Worm (Caenorhabditis elegans) whole organism, L1 larva: ENCODE measurements around the gene C27D8.1.
A peak's percentile ranks its signal among the peaks of the same experiment; 100 is the strongest.

ENCODE experiments used
- C04F5.9 ChIP-seq: sonication (generic microtip); optimal IDR thresholded peaks from 2 replicates; lab custom pipeline; 2016; ENCODE audit warnings: missing genetic modification characterization, missing compliant biosample characterization
- C16A3.4 ChIP-seq: fragments of 150-350 bp; optimal IDR thresholded peaks from 2 replicates; lab custom pipeline; 2014; ENCODE audit warnings: missing biosample characterization, missing genetic modification characterization
- C34B4.2 ChIP-seq: sonication (generic microtip); optimal IDR thresholded peaks from 2 replicates; lab custom pipeline; 2017; ENCODE audit warnings: mild to moderate bottlenecking, missing genetic modification characterization, missing compliant biosample characterization
- F16B12.6 ChIP-seq: fragments of 150-350 bp; optimal IDR thresholded peaks from 2 replicates; lab custom pipeline; 2014; ENCODE audit warnings: missing biosample characterization, missing genetic modification characterization
- Y116A8C.19 ChIP-seq: sonication (generic microtip); optimal IDR thresholded peaks from 2 replicates; lab custom pipeline; 2016; ENCODE audit warnings: missing compliant biosample characterization, missing genetic modification characterization, borderline replicate concordance
- alr-1 ChIP-seq: fragments of 200-800 bp; sonication (Bioruptor generic); optimal IDR thresholded peaks from 2 replicates; lab custom pipeline; 2018; ENCODE audit warnings: borderline replicate concordance, mild to moderate bottlenecking, missing genetic modification characterization, missing compliant biosample characterization
- aly-2 ChIP-seq: fragments of 150-350 bp; optimal IDR thresholded peaks from 2 replicates; lab custom pipeline; 2014; ENCODE audit warnings: missing biosample characterization, missing genetic modification characterization
- ama-1 ChIP-seq: fragments of 150-350 bp; optimal IDR thresholded peaks from 2 replicates; lab custom pipeline; 2014
- blmp-1 ChIP-seq: fragments of 150-350 bp; optimal IDR thresholded peaks from 2 replicates; lab custom pipeline; 2014; ENCODE audit warnings: missing biosample characterization, missing genetic modification characterization
- ceh-63 ChIP-seq: fragments of 200-800 bp; sonication (Bioruptor generic); optimal IDR thresholded peaks from 2 replicates; lab custom pipeline; 2018; ENCODE audit warnings: mild to moderate bottlenecking, missing genetic modification characterization, missing compliant biosample characterization
- ceh-88 ChIP-seq: fragments of 200-800 bp; sonication (Bioruptor generic); IDR thresholded peaks from 2 replicates; pipeline ENCODE4 v1.3.6; 2022; ENCODE audit warnings: missing genetic modification characterization, missing compliant biosample characterization
- ceh-90 ChIP-seq: sonication (generic microtip); optimal IDR thresholded peaks from 2 replicates; lab custom pipeline; 2016; ENCODE audit warnings: missing genetic modification characterization, missing compliant biosample characterization
- ces-1 ChIP-seq: fragments of 150-350 bp; optimal IDR thresholded peaks from 2 replicates; lab custom pipeline; 2014; ENCODE audit warnings: missing biosample characterization, missing genetic modification reagents, missing genetic modification characterization
- dpl-1 ChIP-seq, 3 experiments: fragments of 150-350 bp in 2 of 3; sonication (generic microtip) in 1 of 3; optimal IDR thresholded peaks; 2 replicates each; lab custom pipeline; 2014 to 2017; ENCODE audit warnings: missing biosample characterization in 3 of 3, missing genetic modification characterization in 3 of 3, missing genetic modification reagents in 3 of 3
- dsc-1 ChIP-seq: sonication (generic microtip); optimal IDR thresholded peaks from 2 replicates; lab custom pipeline; 2016; ENCODE audit warnings: mild to moderate bottlenecking, missing genetic modification characterization, missing compliant biosample characterization
- egl-13 ChIP-seq: sonication (generic microtip); optimal IDR thresholded peaks from 2 replicates; lab custom pipeline; 2016; ENCODE audit warnings: missing genotype, missing genetic modification reagents, missing genetic modification characterization, missing compliant biosample characterization
- elt-2 ChIP-seq: sonication (generic microtip); optimal IDR thresholded peaks from 2 replicates; lab custom pipeline; 2016; ENCODE audit warnings: missing genetic modification characterization, mild to moderate bottlenecking, inconsistent platforms, missing compliant biosample characterization, missing genetic modification reagents
- ets-5 ChIP-seq: fragments of 200-800 bp; sonication (Bioruptor generic); IDR thresholded peaks from 2 replicates; pipeline ENCODE4 v1.3.6; 2022; ENCODE audit warnings: missing genetic modification characterization, missing compliant biosample characterization
- fkh-10 ChIP-seq: sonication (generic microtip); optimal IDR thresholded peaks from 2 replicates; lab custom pipeline; 2017; ENCODE audit warnings: missing biosample characterization, missing genetic modification reagents, missing genetic modification characterization
- fos-1 ChIP-seq: fragments of 150-350 bp; optimal IDR thresholded peaks from 2 replicates; lab custom pipeline; 2014; ENCODE audit warnings: missing biosample characterization, missing genetic modification characterization
- grh-1 ChIP-seq: fragments of 200-800 bp; sonication (Bioruptor generic); IDR thresholded peaks from 2 replicates; pipeline ENCODE4 v1.3.6; 2022; ENCODE audit warnings: missing genetic modification reagents, missing genetic modification characterization, missing compliant biosample characterization
- hlh-17 ChIP-seq: fragments of 200-800 bp; sonication (Bioruptor generic); optimal IDR thresholded peaks from 2 replicates; lab custom pipeline; 2018; ENCODE audit warnings: missing genetic modification characterization, mild to moderate bottlenecking, missing compliant biosample characterization, moderate library complexity, borderline replicate concordance
- hlh-4 ChIP-seq: sonication (generic microtip); optimal IDR thresholded peaks from 2 replicates; lab custom pipeline; 2016; ENCODE audit warnings: mild to moderate bottlenecking, missing genetic modification characterization, missing compliant biosample characterization
- irx-1 ChIP-seq: sonication (generic microtip); optimal IDR thresholded peaks from 2 replicates; lab custom pipeline; 2016; ENCODE audit warnings: missing genetic modification characterization, missing compliant biosample characterization
- isw-1 ChIP-seq: fragments of 200-800 bp; sonication (Bioruptor generic); IDR thresholded peaks from 2 replicates; pipeline ENCODE4 v1.3.6; 2022; ENCODE audit warnings: missing genetic modification characterization, missing compliant biosample characterization
- lin-13 ChIP-seq: fragments of 150-350 bp; optimal IDR thresholded peaks from 2 replicates; lab custom pipeline; 2014; ENCODE audit warnings: missing biosample characterization, missing genetic modification reagents, missing genetic modification characterization
- lin-14 ChIP-seq: fragments of 200-800 bp; sonication (Bioruptor generic); optimal IDR thresholded peaks from 2 replicates; lab custom pipeline; 2018; ENCODE audit warnings: mild to moderate bottlenecking, missing genetic modification characterization, moderate library complexity, missing compliant biosample characterization
- lin-15B ChIP-seq: fragments of 150-350 bp; sonication (generic microtip); optimal IDR thresholded peaks from 3 replicates; lab custom pipeline; 2014; ENCODE audit warnings: missing biosample characterization, missing genetic modification characterization
- mab-9 ChIP-seq: fragments of 200-800 bp; sonication (Bioruptor generic); IDR thresholded peaks from 2 replicates; pipeline ENCODE4 v1.3.6; 2022; ENCODE audit warnings: missing genetic modification reagents, missing genetic modification characterization, missing compliant biosample characterization
- mdl-1 ChIP-seq, 2 experiments: fragments of 150-350 bp; optimal IDR thresholded peaks; 2 replicates each; lab custom pipeline; 2014 to 2017; ENCODE audit warnings: missing biosample characterization in 2 of 2, missing genetic modification characterization in 2 of 2, inconsistent platforms in 1 of 2
- mef-2 ChIP-seq: fragments of 150-350 bp; optimal IDR thresholded peaks from 2 replicates; lab custom pipeline; 2014; ENCODE audit warnings: missing biosample characterization, missing genetic modification characterization
- nhr-11 ChIP-seq: fragments of 150-350 bp; optimal IDR thresholded peaks from 2 replicates; lab custom pipeline; 2014; ENCODE audit warnings: missing biosample characterization, missing genetic modification characterization
- nhr-12 ChIP-seq: sonication (generic microtip); optimal IDR thresholded peaks from 2 replicates; lab custom pipeline; 2017; ENCODE audit warnings: missing biosample characterization, missing genetic modification characterization
- nhr-19 ChIP-seq: fragments of 200-800 bp; sonication (Bioruptor generic); conservative IDR thresholded peaks from 2 replicates; pipeline ENCODE4 v1.3.6; 2022; ENCODE audit warnings: missing genetic modification characterization, missing compliant biosample characterization
- nhr-237 ChIP-seq: fragments of 150-350 bp; optimal IDR thresholded peaks from 2 replicates; lab custom pipeline; 2014; ENCODE audit warnings: missing biosample characterization, missing genetic modification characterization
- nhr-47 ChIP-seq: sonication (generic microtip); optimal IDR thresholded peaks from 2 replicates; lab custom pipeline; 2016; ENCODE audit warnings: mild to moderate bottlenecking, missing genetic modification characterization, moderate library complexity, missing compliant biosample characterization
- nhr-71 ChIP-seq: sonication (generic microtip); optimal IDR thresholded peaks from 2 replicates; lab custom pipeline; 2016; ENCODE audit warnings: mild to moderate bottlenecking, missing genetic modification characterization, moderate library complexity, missing compliant biosample characterization
- nhr-90 ChIP-seq: sonication (generic microtip); optimal IDR thresholded peaks from 2 replicates; lab custom pipeline; 2016; ENCODE audit warnings: mild to moderate bottlenecking, missing genetic modification characterization, missing compliant biosample characterization; ENCODE audit not compliant: poor library complexity
- pag-3 ChIP-seq: sonication (generic microtip); optimal IDR thresholded peaks from 2 replicates; lab custom pipeline; 2017; ENCODE audit warnings: missing genetic modification characterization, mild to moderate bottlenecking, missing compliant biosample characterization, antibody characterized with exemption, borderline replicate concordance; ENCODE audit not compliant: insufficient read depth
- rnt-1 ChIP-seq: sonication (generic microtip); optimal IDR thresholded peaks from 2 replicates; lab custom pipeline; 2016; ENCODE audit warnings: mild to moderate bottlenecking, missing genetic modification characterization, moderate library complexity, missing compliant biosample characterization
- skn-1 ChIP-seq: fragments of 150-350 bp; optimal IDR thresholded peaks from 2 replicates; lab custom pipeline; 2014; ENCODE audit warnings: missing biosample characterization, missing genetic modification characterization
- snpc-4 ChIP-seq: fragments of 150-350 bp; optimal IDR thresholded peaks from 2 replicates; lab custom pipeline; 2014; ENCODE audit warnings: missing biosample characterization, missing genetic modification characterization
- snu-23 ChIP-seq: sonication (generic microtip); optimal IDR thresholded peaks from 2 replicates; lab custom pipeline; 2016; ENCODE audit warnings: missing genetic modification characterization, missing compliant biosample characterization
- sptf-1 ChIP-seq: fragments of 150-350 bp; optimal IDR thresholded peaks from 2 replicates; lab custom pipeline; 2014; ENCODE audit warnings: missing biosample characterization, missing genetic modification characterization
- tbx-2 ChIP-seq: sonication (generic microtip); optimal IDR thresholded peaks from 2 replicates; lab custom pipeline; 2016; ENCODE audit warnings: missing genetic modification characterization, missing compliant biosample characterization
- unc-130 ChIP-seq: fragments of 150-350 bp; optimal IDR thresholded peaks from 2 replicates; lab custom pipeline; 2017; ENCODE audit warnings: missing biosample characterization, missing genetic modification characterization, inconsistent platforms
- unc-62 ChIP-seq: fragments of 150-350 bp; optimal IDR thresholded peaks from 2 replicates; lab custom pipeline; 2014; ENCODE audit warnings: missing biosample characterization, missing genetic modification reagents, missing genetic modification characterization
- unc-86 ChIP-seq: sonication (generic microtip); optimal IDR thresholded peaks from 2 replicates; lab custom pipeline; 2016; ENCODE audit warnings: missing genetic modification characterization, missing compliant biosample characterization
- unc-98 ChIP-seq: fragments of 200-800 bp; sonication (Bioruptor generic); IDR thresholded peaks from 2 replicates; pipeline ENCODE4 v1.3.6; 2022; ENCODE audit warnings: missing genetic modification characterization, missing compliant biosample characterization
- vab-15 ChIP-seq: sonication (generic microtip); optimal IDR thresholded peaks from 2 replicates; lab custom pipeline; 2017; ENCODE audit warnings: missing genotype, mild to moderate bottlenecking, missing genetic modification characterization, missing compliant biosample characterization
- xbp-1 ChIP-seq: sonication (generic microtip); optimal IDR thresholded peaks from 2 replicates; lab custom pipeline; 2016; ENCODE audit warnings: missing genetic modification characterization, missing compliant biosample characterization
- zag-1 ChIP-seq: fragments of 150-350 bp; optimal IDR thresholded peaks from 2 replicates; lab custom pipeline; 2014; ENCODE audit warnings: missing biosample characterization, missing genetic modification characterization
- zip-4 ChIP-seq: fragments of 200-800 bp; sonication (Bioruptor generic); optimal IDR thresholded peaks from 2 replicates; lab custom pipeline; 2018; ENCODE audit warnings: mild to moderate bottlenecking, missing genetic modification characterization, moderate library complexity, missing compliant biosample characterization

Gene C27D8.1

DNA sequence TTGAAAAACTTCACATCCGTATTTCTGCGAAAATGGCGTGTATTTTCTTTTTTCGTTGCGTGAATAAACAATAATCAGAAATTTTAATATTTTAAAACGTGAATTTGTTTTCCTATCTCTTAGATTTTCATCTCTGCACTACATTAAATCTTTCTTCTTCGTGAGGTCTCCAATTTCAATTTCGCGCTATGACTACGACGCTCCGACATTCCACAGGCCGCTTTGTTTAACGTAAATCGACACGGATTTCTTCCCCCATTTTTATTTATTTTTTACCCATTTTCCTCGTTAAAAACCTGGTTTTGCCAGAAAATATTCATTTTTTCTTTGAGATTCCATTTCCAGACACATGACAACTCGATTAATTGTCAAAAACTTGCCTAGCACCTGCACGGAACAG is 7.0 kb downstream of the C27D8.1 start, which contains the start of the genes T23F6.3 and rbd-1 (continued):
- TF ChIP-seq nhr-12 (tag; lab: Kevin White, UChicago) (no peak), unc-86 (tag; lab: Kevin White, UChicago) (peak; percentile 89), unc-98 (peak; percentile 43; the same call in 1 of the 2 replicates), egl-13 (tag; lab: Kevin White, UChicago) (peak; percentile 84), ets-5 (GFP tag; lab: Robert Waterston, UW) (no peak), nhr-19 (GFP tag; lab: Robert Waterston, UW) (peak; percentile 93), rnt-1 (peak; percentile 98), ceh-63 (no peak), fkh-10 (GFP tag; lab: Kevin White, UChicago) (peak; percentile 52), irx-1 (peak; percentile 84), zag-1 (tag; lab: Kevin White, UChicago) (peak; percentile 50), lin-15B (peak; percentile 79), isw-1 (GFP tag; lab: Robert Waterston, UW) (peak; percentile 87), snpc-4 (tag; lab: Kevin White, UChicago) (peak; percentile 68), dsc-1 (peak; percentile 92), C16A3.4 (peak; percentile 93), grh-1 (GFP tag; lab: Robert Waterston, UW) (peak; percentile 76), C34B4.2 (tag; lab: Kevin White, UChicago) (no peak), aly-2 (peak; percentile 90), ces-1 (GFP tag; lab: Kevin White, UChicago) (no peak), hlh-4 (no peak), xbp-1 (tag; lab: Kevin White, UChicago) (peak; percentile 89), dpl-1 (GFP tag; optimal IDR thresholded peaks at IDR 0.05; lab: Kevin White, UChicago) (peak; percentile 100), pag-3 (tag; lab: Kevin White, UChicago) (no peak), blmp-1 (tag; lab: Kevin White, UChicago) (peak; percentile 86), mef-2 (tag; lab: Kevin White, UChicago) (peak; percentile 44), hlh-17 (GFP tag; lab: Kevin White, UChicago) (no peak), skn-1 (tag; lab: Kevin White, UChicago) (peak; percentile 69), snu-23 (peak; percentile 96), mab-9 (GFP tag; lab: Robert Waterston, UW) (peak; percentile 72), lin-13 (peak; percentile 82), nhr-237 (tag; lab: Kevin White, UChicago) (peak; percentile 87), unc-130 (tag; lab: Kevin White, UChicago) (peak; percentile 95), zip-4 (GFP tag; lab: Kevin White, UChicago) (peak; percentile 68), alr-1 (tag; lab: Kevin White, UChicago) (no peak), nhr-90 (tag; lab: Kevin White, UChicago) (peak; percentile 96), ceh-90 (peak; percentile 65), lin-14 (peak; percentile 86), tbx-2 (peak; percentile 95), nhr-47 (peak; percentile 96), elt-2 (peak; percentile 74), vab-15 (peak; percentile 66), C04F5.9 (tag; lab: Kevin White, UChicago) (peak; percentile 82), sptf-1 (no peak), ama-1 (lab: Kevin White, UChicago) (no peak), F16B12.6 (tag; lab: Kevin White, UChicago) (peak; percentile 63), Y116A8C.19 (tag; lab: Kevin White, UChicago) (no peak), nhr-11 (peak; percentile 82), ceh-88 (GFP tag; lab: Robert Waterston, UW) (peak; percentile 85), fos-1 (tag; lab: Kevin White, UChicago) (peak; percentile 83), mdl-1 (tag; optimal IDR thresholded peaks at IDR 0.05; lab: Kevin White, UChicago) (peak in 1 of 2 experiments; percentile 79), unc-62 (GFP tag; lab: Kevin White, UChicago) (no peak), nhr-71 (tag; lab: Kevin White, UChicago) (peak; percentile 96)
